Worm (Caenorhabditis elegans) whole organism, L4 larva: ENCODE measurements around the gene F28C10.3.

ENCODE experiments used
- ama-1 ChIP-seq: fragments of 150-350 bp; optimal IDR thresholded peaks from 2 replicates; lab custom pipeline; 2014; ENCODE audit warnings: inconsistent platforms, mixed read lengths
- hmg-1.1 ChIP-seq: fragments of 200-800 bp; sonication (Bioruptor generic); IDR thresholded peaks from 2 replicates; pipeline ENCODE4 v1.3.6; 2022; ENCODE audit warnings: missing genetic modification reagents, missing genetic modification characterization, missing compliant biosample characterization
- lin-15B ChIP-seq: fragments of 150-350 bp; sonication (generic microtip); optimal IDR thresholded peaks from 3 replicates; lab custom pipeline; 2014; ENCODE audit warnings: missing biosample characterization, missing genetic modification characterization
- lin-39 ChIP-seq: fragments of 150-350 bp; optimal IDR thresholded peaks from 2 replicates; lab custom pipeline; 2014; ENCODE audit warnings: missing biosample characterization, missing genetic modification reagents, missing genetic modification characterization
- mdt-29 ChIP-seq: fragments of 200-800 bp; sonication (Bioruptor generic); IDR thresholded peaks from 2 replicates; pipeline ENCODE4 v1.3.6; 2022; ENCODE audit warnings: missing genetic modification reagents, missing genetic modification characterization, missing compliant biosample characterization
- nhr-11 ChIP-seq: fragments of 150-350 bp; optimal IDR thresholded peaks from 2 replicates; lab custom pipeline; 2014; ENCODE audit warnings: missing biosample characterization, missing genetic modification characterization
- nhr-28 ChIP-seq: fragments of 150-350 bp; optimal IDR thresholded peaks from 2 replicates; lab custom pipeline; 2014; ENCODE audit warnings: missing biosample characterization, missing genetic modification characterization
- nhr-6 ChIP-seq: fragments of 150-350 bp; optimal IDR thresholded peaks from 2 replicates; lab custom pipeline; 2014; ENCODE audit warnings: missing biosample characterization, missing genetic modification characterization
- snpc-4 ChIP-seq: fragments of 150-350 bp; optimal IDR thresholded peaks from 2 replicates; lab custom pipeline; 2014; ENCODE audit warnings: missing biosample characterization, missing genetic modification characterization
- unc-130 ChIP-seq: sonication (generic microtip); optimal IDR thresholded peaks from 2 replicates; lab custom pipeline; 2016; ENCODE audit warnings: missing genetic modification reagents, missing genetic modification characterization, missing compliant biosample characterization
- zag-1 ChIP-seq: fragments of 150-350 bp; optimal IDR thresholded peaks from 2 replicates; lab custom pipeline; 2014; ENCODE audit warnings: missing biosample characterization, missing genetic modification characterization

DNA sequence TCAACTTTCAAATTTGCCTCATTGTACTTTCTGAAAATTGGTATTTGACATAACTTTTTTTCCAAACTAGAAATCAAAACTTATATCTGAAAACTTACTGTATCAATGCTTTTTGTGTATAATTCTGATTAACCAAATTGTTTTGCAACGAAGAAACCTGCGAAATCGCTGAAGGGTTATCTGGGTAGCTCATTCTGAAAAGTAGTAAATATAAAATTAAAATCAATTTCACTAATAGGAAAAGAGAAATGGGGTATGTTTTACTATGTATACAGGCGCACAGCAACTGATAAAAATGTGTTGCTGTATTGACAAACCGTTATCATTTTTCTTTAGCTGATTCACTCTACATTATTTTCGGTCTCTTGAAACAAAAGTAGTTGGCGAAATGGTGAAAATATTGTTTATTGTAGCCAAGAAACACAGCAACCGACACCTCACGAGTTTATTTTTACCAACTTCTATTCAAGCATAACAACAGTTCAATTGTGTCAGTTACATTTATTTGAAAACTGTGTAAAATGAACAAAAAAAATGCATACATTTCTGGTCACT is 15.6 kb upstream of the F28C10.3 start, which contains the start of gene F57C12.2:
- TF ChIP-seq hmg-1.1 (GFP tag; lab: Robert Waterston, UW) (no peak), lin-15B (no peak), ama-1 (lab: Kevin White, UChicago) (no peak), mdt-29 (no peak), zag-1 (tag; lab: Kevin White, UChicago) (no peak), snpc-4 (no peak), nhr-28 (tag; lab: Kevin White, UChicago) (peak; percentile 32), nhr-6 (tag; lab: Kevin White, UChicago) (no peak), nhr-11 (tag; lab: Kevin White, UChicago) (no peak), unc-130 (no peak), lin-39 (tag; lab: Kevin White, UChicago) (no peak)
